Fruit fly (Drosophila melanogaster): Measurements from ENCODE around the gene lmgB.

dm6 chr2L:8522781-8523180 is 5.6 kb downstream of the lmgB start:
- no peak for TF ChIP-seq EcR (GFP tag; optimal IDR thresholded peaks at IDR 0.05)
- no peak for TF ChIP-seq psq (optimal IDR thresholded peaks at IDR 0.05)
- no peak for TF ChIP-seq usp (GFP tag; optimal IDR thresholded peaks at IDR 0.05)
- no peak for TF ChIP-seq pan (optimal IDR thresholded peaks at IDR 0.05)

Data from whole organism.